Worm (Caenorhabditis elegans) whole organism, L2 larva: ENCODE results near the gene F09A5.2.

Experiments used
- C34F6.9 ChIP-seq: fragments of 150-350 bp; optimal IDR thresholded peaks from 2 replicates; lab custom pipeline; 2014; ENCODE audit warnings: missing biosample characterization, missing genetic modification characterization
- egl-27 ChIP-seq: sonication (generic microtip); optimal IDR thresholded peaks from 3 replicates; lab custom pipeline; 2017; ENCODE audit warnings: missing biosample characterization, missing genetic modification reagents, missing genetic modification characterization
- snpc-4 ChIP-seq: fragments of 150-350 bp; optimal IDR thresholded peaks from 2 replicates; lab custom pipeline; 2014; ENCODE audit warnings: missing biosample characterization, missing genetic modification characterization

ce11 chrX:13134807-13135206 is at the start of gene F09A5.2:
- TF ChIP-seq C34F6.9 (tag; lab: Kevin White, UChicago), result no peak
- TF ChIP-seq egl-27 (tag; lab: Kevin White, UChicago), result no peak
- TF ChIP-seq snpc-4, result no peak
